Worm (Caenorhabditis elegans): ENCODE data around the gene F34D10.3.

- TF ChIP-seq ama-1 (optimal IDR thresholded peaks at IDR 0.05) (no peak), ets-7 (tag; optimal IDR thresholded peaks at IDR 0.05) (no peak), tbx-11 (GFP tag; IDR thresholded peaks at IDR 0.05) (no peak), ceh-36 (tag; optimal IDR thresholded peaks at IDR 0.05) (no peak), hnd-1 (tag; optimal IDR thresholded peaks at IDR 0.05) (no peak), flt-1 (GFP tag; IDR thresholded peaks at IDR 0.05) (no peak), F13C5.2 (tag; optimal IDR thresholded peaks at IDR 0.05) (no peak), B0310.2 (tag; optimal IDR thresholded peaks at IDR 0.05) (no peak), hmg-4 (GFP tag; optimal IDR thresholded peaks at IDR 0.05) (no peak), scrt-1 (GFP tag; IDR thresholded peaks at IDR 0.05) (no peak), tbx-37 (GFP tag; conservative IDR thresholded peaks at IDR 0.05) (no peak)
These were observed 39.1 kb downstream of the F34D10.3 start, which contains the start of gene lec-4 for ce11 chrIII:3773173-3773572.
